Worm (Caenorhabditis elegans) whole organism, L1 larva: Measurements from ENCODE around the gene oac-23.
"Not testable (repeated sequence)": the region's sequence is repeated elsewhere in the genome, so short reads cannot be mapped to it uniquely, and the experiment has no call there.

Experiments
- lin-13 ChIP-seq: fragments of 150-350 bp; optimal IDR thresholded peaks from 2 replicates; lab custom pipeline; 2014; ENCODE audit warnings: missing biosample characterization, missing genetic modification reagents, missing genetic modification characterization
- nhr-77 ChIP-seq: fragments of 150-350 bp; optimal IDR thresholded peaks from 2 replicates; lab custom pipeline; 2014; ENCODE audit warnings: missing biosample characterization, missing genetic modification characterization
- snu-23 ChIP-seq: sonication (generic microtip); optimal IDR thresholded peaks from 2 replicates; lab custom pipeline; 2016; ENCODE audit warnings: missing genetic modification characterization, missing compliant biosample characterization

oac-23 gene

ce11 chrIV:3932408-3932807 is 51.2 kb downstream of the oac-23 start, which contains the start of gene clec-70:
Gene clec-70 (plus strand): TSS chrIV:3932708.
- not testable (repeated sequence) for TF ChIP-seq snu-23 (GFP tag; lab: Kevin White, UChicago); nhr-77 (tag; lab: Kevin White, UChicago); lin-13
- TF ChIP-seq, all 84 proteins: peak for 0; not testable (repeated sequence) for 84
